Fruit fly (Drosophila melanogaster) whole organism, embryonic: ENCODE results near the gene LysRS.

ENCODE experiments used
- ATbp ChIP-seq: fragments of 200-800 bp; sonication (Bioruptor generic); optimal IDR thresholded peaks from 2 replicates; lab custom pipeline; 2017; ENCODE audit warnings: missing biosample characterization, mild to moderate bottlenecking, missing genetic modification characterization, missing genetic modification reagents
- Asciz ChIP-seq: fragments of 200-800 bp; sonication (Bioruptor generic); optimal IDR thresholded peaks from 2 replicates; lab custom pipeline; 2017; ENCODE audit warnings: missing biosample characterization, mild to moderate bottlenecking, missing genetic modification characterization, missing genetic modification reagents
- Atf6 ChIP-seq: fragments of 200-800 bp; sonication (Bioruptor generic); IDR thresholded peaks from 2 replicates; pipeline ENCODE4 v1.3.6; 2022; ENCODE audit warnings: missing biosample characterization, missing genetic modification characterization
- BtbVII ChIP-seq: fragments of 200-800 bp; sonication (Bioruptor generic); optimal IDR thresholded peaks from 3 replicates; lab custom pipeline; 2017; ENCODE audit warnings: missing biosample characterization, mild to moderate bottlenecking, missing genetic modification characterization
- CG10274 ChIP-seq: fragments of 200-800 bp; sonication (Bioruptor generic); optimal IDR thresholded peaks from 3 replicates; lab custom pipeline; 2017; ENCODE audit warnings: missing biosample characterization, mild to moderate bottlenecking, missing genetic modification characterization
- CG10366 ChIP-seq: fragments of 200-800 bp; sonication (Bioruptor generic); IDR thresholded peaks from 2 replicates; pipeline ENCODE4 v1.3.6; 2022; ENCODE audit warnings: missing biosample characterization, missing genetic modification characterization
- CG10979 ChIP-seq: fragments of 200-800 bp; sonication (Bioruptor generic); optimal IDR thresholded peaks from 2 replicates; lab custom pipeline; 2018; ENCODE audit warnings: missing biosample characterization, mild to moderate bottlenecking, missing genetic modification characterization, moderate library complexity
- CG11085 ChIP-seq: fragments of 200-800 bp; sonication (Bioruptor generic); IDR thresholded peaks from 2 replicates; pipeline ENCODE4 v1.3.6; 2022; ENCODE audit warnings: missing biosample characterization, missing genetic modification characterization
- CG11456 ChIP-seq: fragments of 200-800 bp; sonication (Bioruptor generic); IDR thresholded peaks from 3 replicates; pipeline ENCODE4 v1.3.6; 2022; ENCODE audit warnings: missing biosample characterization, missing genetic modification characterization
- CG12769 ChIP-seq: fragments of 200-800 bp; sonication (Bioruptor generic); optimal IDR thresholded peaks from 2 replicates; lab custom pipeline; 2019; ENCODE audit warnings: missing biosample characterization, mild to moderate bottlenecking, missing genetic modification characterization, moderate library complexity
- CG13894 ChIP-seq: fragments of 200-800 bp; sonication (Bioruptor generic); optimal IDR thresholded peaks from 3 replicates; lab custom pipeline; 2018; ENCODE audit warnings: missing biosample characterization, mild to moderate bottlenecking, missing genetic modification characterization, moderate library complexity
- CG14050 ChIP-seq: fragments of 200-800 bp; sonication (Bioruptor generic); IDR thresholded peaks from 3 replicates; pipeline ENCODE4 v1.3.6; 2022; ENCODE audit warnings: missing biosample characterization, missing genetic modification characterization
- CG14710 ChIP-seq: fragments of 200-800 bp; sonication (Bioruptor generic); optimal IDR thresholded peaks from 3 replicates; lab custom pipeline; 2019; ENCODE audit warnings: missing biosample characterization, mild to moderate bottlenecking, missing genetic modification characterization, moderate library complexity
- CG1603 ChIP-seq: fragments of 200-800 bp; sonication (Bioruptor generic); optimal IDR thresholded peaks from 2 replicates; lab custom pipeline; 2019; ENCODE audit warnings: missing biosample characterization, mild to moderate bottlenecking, missing genetic modification characterization, moderate library complexity
- CG16863 ChIP-seq: fragments of 200-800 bp; sonication (Bioruptor generic); optimal IDR thresholded peaks from 3 replicates; lab custom pipeline; 2016; ENCODE audit warnings: missing biosample characterization, missing genetic modification characterization
- CG17361 ChIP-seq: fragments of 200-800 bp; sonication (Bioruptor generic); IDR thresholded peaks from 3 replicates; pipeline ENCODE4 v1.3.6; 2022; ENCODE audit warnings: missing biosample characterization, missing genetic modification characterization
- CG31441 ChIP-seq: fragments of 200-800 bp; sonication (Bioruptor generic); IDR thresholded peaks from 2 replicates; pipeline ENCODE4 v1.3.6; 2022; ENCODE audit warnings: missing biosample characterization, missing genetic modification characterization
- CG32772 ChIP-seq: fragments of 200-800 bp; sonication (Bioruptor generic); IDR thresholded peaks from 2 replicates; pipeline ENCODE4 v1.3.6; 2022; ENCODE audit warnings: missing biosample characterization, missing genetic modification characterization
- CG6813 ChIP-seq: fragments of 200-800 bp; sonication (Bioruptor generic); optimal IDR thresholded peaks from 2 replicates; lab custom pipeline; 2017; ENCODE audit warnings: missing biosample characterization, missing genetic modification characterization, mild to moderate bottlenecking, moderate library complexity, missing genetic modification reagents
- CG7839 ChIP-seq: fragments of 200-800 bp; sonication (Bioruptor generic); optimal IDR thresholded peaks from 3 replicates; lab custom pipeline; 2018; ENCODE audit warnings: missing biosample characterization, mild to moderate bottlenecking, missing genetic modification characterization, moderate library complexity
- CG8089 ChIP-seq: fragments of 200-800 bp; sonication (Bioruptor generic); optimal IDR thresholded peaks from 3 replicates; lab custom pipeline; 2016; ENCODE audit warnings: missing biosample characterization, missing genetic modification characterization
- CG8290 ChIP-seq, 3 experiments: fragments of 200-800 bp; sonication (Bioruptor generic); optimal IDR thresholded peaks; 2 replicates each; lab custom pipeline; 2016 to 2019; ENCODE audit warnings: missing biosample characterization in 3 of 3, missing genetic modification characterization in 3 of 3, mild to moderate bottlenecking in 2 of 3, moderate library complexity in 1 of 3
- CG8924 ChIP-seq: fragments of 200-800 bp; optimal IDR thresholded peaks from 3 replicates; lab custom pipeline; 2019; ENCODE audit warnings: missing biosample characterization, mild to moderate bottlenecking, missing genetic modification characterization, moderate library complexity
- CG9727 ChIP-seq: fragments of 200-800 bp; sonication (Bioruptor generic); optimal IDR thresholded peaks from 3 replicates; lab custom pipeline; 2017; ENCODE audit warnings: missing biosample characterization, mild to moderate bottlenecking, missing genetic modification characterization
- Dad ChIP-seq: fragments of 200-800 bp; sonication (Bioruptor generic); optimal IDR thresholded peaks from 3 replicates; lab custom pipeline; 2016; ENCODE audit warnings: missing biosample characterization, missing genetic modification characterization
- Dbx ChIP-seq: fragments of 200-800 bp; sonication (Bioruptor generic); IDR thresholded peaks from 3 replicates; pipeline ENCODE4 v1.3.6; 2022; ENCODE audit warnings: missing biosample characterization, missing genetic modification characterization
- Drgx ChIP-seq: fragments of 200-800 bp; sonication (Bioruptor generic); IDR thresholded peaks from 2 replicates; pipeline ENCODE4 v1.3.6; 2022; ENCODE audit warnings: missing biosample characterization, missing genetic modification characterization
- H2.0 ChIP-seq: fragments of 200-800 bp; sonication (Bioruptor generic); IDR thresholded peaks from 2 replicates; pipeline ENCODE4 v1.3.6; 2022; ENCODE audit warnings: missing biosample characterization, missing genetic modification characterization
- Hr78 ChIP-seq, 2 experiments: fragments of 200-800 bp in 1 of 2; fragments of >200 bp in 1 of 2; sonication (Bioruptor generic) in 1 of 2; optimal IDR thresholded peaks; 2 replicates each; lab custom pipeline; 2017 to 2019; ENCODE audit warnings: missing biosample characterization in 2 of 2, missing genetic modification characterization in 2 of 2, mild to moderate bottlenecking in 1 of 2, moderate library complexity in 1 of 2
- Hsf ChIP-seq: fragments of 200-800 bp; sonication (Bioruptor generic); optimal IDR thresholded peaks from 3 replicates; lab custom pipeline; 2016; ENCODE audit warnings: missing biosample characterization, missing genetic modification characterization
- MESR4 ChIP-seq: fragments of 200-800 bp; sonication (Bioruptor generic); optimal IDR thresholded peaks from 2 replicates; lab custom pipeline; 2018; ENCODE audit warnings: missing biosample characterization, mild to moderate bottlenecking, missing genetic modification characterization, moderate library complexity
- Mrtf ChIP-seq: fragments of 200-800 bp; sonication (Bioruptor generic); IDR thresholded peaks from 3 replicates; pipeline ENCODE4 v1.3.6; 2022; ENCODE audit warnings: missing biosample characterization, missing genetic modification characterization
- Pdp1 ChIP-seq, 2 experiments: fragments of 200-800 bp; sonication (Bioruptor generic); optimal IDR thresholded peaks; 3 replicates each; lab custom pipeline; 2016; ENCODE audit warnings: missing biosample characterization in 2 of 2, missing genetic modification characterization in 2 of 2, mild to moderate bottlenecking in 1 of 2, moderate library complexity in 1 of 2
- Rfx ChIP-seq: fragments of 200-800 bp; sonication (Bioruptor generic); IDR thresholded peaks from 2 replicates; pipeline ENCODE4 v1.3.6; 2022; ENCODE audit warnings: missing biosample characterization, missing genetic modification characterization
- Sox100B ChIP-seq: fragments of 200-800 bp; sonication (Bioruptor generic); optimal IDR thresholded peaks from 3 replicates; lab custom pipeline; 2018; ENCODE audit warnings: missing biosample characterization, mild to moderate bottlenecking, missing genetic modification characterization
- ap ChIP-seq: fragments of 200-800 bp; sonication (Bioruptor generic); IDR thresholded peaks from 2 replicates; pipeline ENCODE4 v1.3.6; 2022; ENCODE audit warnings: missing biosample characterization, missing genetic modification characterization
- disco-r ChIP-seq: fragments of 200-800 bp; sonication (Bioruptor generic); optimal IDR thresholded peaks from 2 replicates; lab custom pipeline; 2016; ENCODE audit warnings: missing biosample characterization, missing genetic modification characterization
- eyg ChIP-seq: fragments of 200-800 bp; sonication (Bioruptor generic); optimal IDR thresholded peaks from 3 replicates; lab custom pipeline; 2016; ENCODE audit warnings: missing biosample characterization, missing genetic modification characterization
- fru ChIP-seq: fragments of >200 bp; optimal IDR thresholded peaks from 2 replicates; lab custom pipeline; 2017
- gem ChIP-seq: fragments of 200-800 bp; sonication (Bioruptor generic); optimal IDR thresholded peaks from 2 replicates; lab custom pipeline; 2019; ENCODE audit warnings: missing biosample characterization, mild to moderate bottlenecking, missing genetic modification characterization, moderate library complexity
- nom ChIP-seq: fragments of 200-800 bp; sonication (Bioruptor generic); optimal IDR thresholded peaks from 2 replicates; lab custom pipeline; 2017; ENCODE audit warnings: missing biosample characterization, missing genetic modification characterization, mild to moderate bottlenecking, moderate library complexity, missing genetic modification reagents
- phol ChIP-seq: fragments of 200-800 bp; sonication (Bioruptor generic); optimal IDR thresholded peaks from 3 replicates; lab custom pipeline; 2018; ENCODE audit warnings: missing biosample characterization, mild to moderate bottlenecking, missing genetic modification characterization, moderate library complexity
- ranshi ChIP-seq: fragments of 200-800 bp; sonication (Bioruptor generic); IDR thresholded peaks from 2 replicates; pipeline ENCODE4 v1.3.6; 2022; ENCODE audit warnings: missing biosample characterization, missing genetic modification characterization
- rib ChIP-seq: fragments of 200-800 bp; sonication (Bioruptor generic); IDR thresholded peaks from 2 replicates; pipeline ENCODE4 v1.3.6; 2022; ENCODE audit warnings: missing biosample characterization, missing genetic modification characterization
- ro ChIP-seq: fragments of 200-800 bp; sonication (Bioruptor generic); IDR thresholded peaks from 2 replicates; pipeline ENCODE4 v1.3.6; 2022; ENCODE audit warnings: missing biosample characterization, missing genetic modification characterization
- sna ChIP-seq: fragments of 200-800 bp; sonication (Bioruptor generic); IDR thresholded peaks from 2 replicates; pipeline ENCODE4 v1.3.6; 2022; ENCODE audit warnings: missing biosample characterization, missing genetic modification characterization; ENCODE audit not compliant: partially characterized antibody
- sug ChIP-seq: fragments of 200-800 bp; optimal IDR thresholded peaks from 2 replicates; lab custom pipeline; 2019; ENCODE audit warnings: missing biosample characterization, mild to moderate bottlenecking, missing genetic modification characterization, moderate library complexity
- tio ChIP-seq: fragments of 200-800 bp; sonication (Bioruptor generic); optimal IDR thresholded peaks from 2 replicates; lab custom pipeline; 2017; ENCODE audit warnings: missing biosample characterization, missing genetic modification characterization, inconsistent platforms
- trem ChIP-seq: fragments of 200-800 bp; optimal IDR thresholded peaks from 3 replicates; lab custom pipeline; 2019; ENCODE audit warnings: missing biosample characterization, mild to moderate bottlenecking, missing genetic modification characterization, moderate library complexity
- unpg ChIP-seq: fragments of 200-800 bp; sonication (Bioruptor generic); optimal IDR thresholded peaks from 3 replicates; lab custom pipeline; 2018; ENCODE audit warnings: missing biosample characterization, mild to moderate bottlenecking, missing genetic modification characterization, moderate library complexity

LysRS gene

DNA sequence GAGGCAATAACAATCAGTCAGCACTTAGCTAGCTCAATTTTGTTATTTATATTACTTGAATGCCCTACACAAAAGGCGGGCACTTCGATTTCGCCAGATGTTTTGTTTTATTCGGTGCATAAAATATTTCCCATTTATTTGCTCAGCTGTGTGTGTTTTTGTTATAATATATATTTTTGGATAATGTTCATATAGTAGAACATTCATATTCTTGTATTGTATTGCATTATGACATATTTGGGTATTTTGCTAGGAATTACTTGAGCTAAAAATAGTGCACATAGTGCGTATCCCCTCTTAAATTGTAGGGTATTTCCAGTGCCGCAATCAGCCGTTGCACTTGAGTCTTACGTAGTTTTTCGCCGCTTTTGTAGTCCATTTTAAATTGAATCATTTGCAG, 18.8 kb downstream of the LysRS start (continued):
- TF ChIP-seq CG10366 (GFP tag; lab: Robert Waterston, UW) (no peak), ATbp (peak; percentile 40), CG17361 (GFP tag; lab: Robert Waterston, UW) (peak; percentile 62), ap (GFP tag; lab: Robert Waterston, UW) (no peak; the same call in 1 of the 2 replicates), H2.0 (GFP tag; lab: Robert Waterston, UW) (peak; percentile 32; the same call in 1 of the 2 replicates), Sox100B (GFP tag; lab: Kevin White, UChicago) (peak; percentile 62), CG14050 (GFP tag; lab: Robert Waterston, UW) (0 out of 3 replicates have a peak, but pooled peaks have one; percentile 9), ro (no peak), CG11085 (GFP tag; lab: Robert Waterston, UW) (no peak), CG31441 (peak; percentile 50), trem (tag; lab: Kevin White, UChicago) (no peak), CG10979 (tag; lab: Kevin White, UChicago) (peak; percentile 41), Dad (GFP tag; lab: Kevin White, UChicago) (no peak), CG32772 (GFP tag; lab: Robert Waterston, UW) (peak; percentile 26; the same call in 1 of the 2 replicates), CG7839 (tag; lab: Kevin White, UChicago) (peak; percentile 65), sug (tag; lab: Kevin White, UChicago) (peak; percentile 39), Asciz (peak; percentile 51), Mrtf (GFP tag; lab: Robert Waterston, UW) (peak; percentile 47; the same call in 1 of the 3 replicates), Hsf (peak; percentile 26), unpg (GFP tag; lab: Kevin White, UChicago) (peak; percentile 52), Hr78 (GFP tag; optimal IDR thresholded peaks at IDR 0.05; lab: Kevin White, UChicago) (no peak), disco-r (GFP tag; lab: Kevin White, UChicago) (no peak), sna (no peak), CG13894 (tag; lab: Kevin White, UChicago) (peak; percentile 13), CG8290 (GFP tag; optimal IDR thresholded peaks at IDR 0.05; lab: Kevin White, UChicago) (no peak), CG8290 (tag; optimal IDR thresholded peaks at IDR 0.05; lab: Kevin White, UChicago) (peak in 1 of 2 experiments; percentile 14), CG12769 (tag; lab: Kevin White, UChicago) (peak; percentile 22), eyg (GFP tag; lab: Kevin White, UChicago) (no peak), MESR4 (GFP tag; lab: Kevin White, UChicago) (no peak), CG8089 (GFP tag; lab: Kevin White, UChicago) (no peak), Atf6 (GFP tag; lab: Robert Waterston, UW) (0 out of 2 replicates have a peak, but pooled peaks have one; percentile 62), phol (tag; lab: Kevin White, UChicago) (peak; percentile 60), CG9727 (GFP tag; lab: Kevin White, UChicago) (peak; percentile 15), Rfx (GFP tag; lab: Robert Waterston, UW) (peak; percentile 52), CG1603 (tag; lab: Kevin White, UChicago) (peak; percentile 40), CG6813 (peak; percentile 7), Dbx (GFP tag; lab: Robert Waterston, UW) (peak; percentile 50; the same call in 1 of the 3 replicates), Drgx (GFP tag; lab: Robert Waterston, UW) (peak; percentile 38; the same call in 1 of the 2 replicates), gem (tag; lab: Kevin White, UChicago) (peak; percentile 76), BtbVII (GFP tag; lab: Kevin White, UChicago) (no peak), CG8924 (tag; lab: Kevin White, UChicago) (peak; percentile 52), nom (GFP tag; lab: Kevin White, UChicago) (no peak), CG11456 (GFP tag; lab: Robert Waterston, UW) (no peak), ranshi (no peak; the same call in 1 of the 2 replicates), CG14710 (tag; lab: Kevin White, UChicago) (no peak), tio (GFP tag; lab: Kevin White, UChicago) (peak; percentile 39), fru (lab: Kevin White, UChicago) (no peak), rib (no peak), CG16863 (GFP tag; lab: Kevin White, UChicago) (no peak), Pdp1 (GFP tag; optimal IDR thresholded peaks at IDR 0.05; lab: Kevin White, UChicago) (peak; percentile 9 to 45), CG10274 (GFP tag; lab: Kevin White, UChicago) (peak; percentile 52)
